Worm (Caenorhabditis elegans): Measurements from ENCODE around the gene nhr-126.
"Not testable (repeated sequence)": the region's sequence is repeated elsewhere in the genome, so short reads cannot be mapped to it uniquely, and the experiment has no call there.

DNA sequence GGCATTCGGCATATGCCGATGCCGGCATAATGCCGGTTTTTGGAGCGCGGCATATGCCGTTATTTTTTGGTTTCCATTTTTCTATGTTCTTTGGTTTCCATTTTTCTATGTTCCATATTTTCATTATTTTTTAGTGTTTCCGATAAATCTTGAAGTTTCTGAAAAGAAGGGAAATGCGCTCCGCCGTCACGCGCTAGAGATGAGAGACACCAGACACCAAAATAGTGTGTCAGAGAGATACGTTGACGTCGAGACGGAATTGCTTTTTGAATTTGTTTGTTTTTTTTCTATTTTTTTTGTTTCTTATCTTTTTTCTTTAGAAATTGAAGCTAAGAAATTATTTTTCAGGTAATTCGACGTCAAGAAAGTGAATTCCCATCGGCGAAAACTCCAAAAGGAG is 26.3 kb downstream of the nhr-126 start, which contains the start of gene F41B5.1:
- TF ChIP-seq lin-39 (tag; optimal IDR thresholded peaks at IDR 0.05); jun-1 (tag; optimal IDR thresholded peaks at IDR 0.05); elt-3 (tag; optimal IDR thresholded peaks at IDR 0.05); snpc-4 (tag; optimal IDR thresholded peaks at IDR 0.05); nfya-1 (tag; optimal IDR thresholded peaks at IDR 0.05; ENCODE audit: insufficient read depth); unc-39 (tag; optimal IDR thresholded peaks at IDR 0.05); nhr-11 (tag; optimal IDR thresholded peaks at IDR 0.05); ceh-28 (tag; optimal IDR thresholded peaks at IDR 0.05); ama-1 (optimal IDR thresholded peaks at IDR 0.05); elt-1 (tag; optimal IDR thresholded peaks at IDR 0.05): not testable (repeated sequence)
